Fruit fly (Drosophila melanogaster): ENCODE data around the gene Lip4.

DNA sequence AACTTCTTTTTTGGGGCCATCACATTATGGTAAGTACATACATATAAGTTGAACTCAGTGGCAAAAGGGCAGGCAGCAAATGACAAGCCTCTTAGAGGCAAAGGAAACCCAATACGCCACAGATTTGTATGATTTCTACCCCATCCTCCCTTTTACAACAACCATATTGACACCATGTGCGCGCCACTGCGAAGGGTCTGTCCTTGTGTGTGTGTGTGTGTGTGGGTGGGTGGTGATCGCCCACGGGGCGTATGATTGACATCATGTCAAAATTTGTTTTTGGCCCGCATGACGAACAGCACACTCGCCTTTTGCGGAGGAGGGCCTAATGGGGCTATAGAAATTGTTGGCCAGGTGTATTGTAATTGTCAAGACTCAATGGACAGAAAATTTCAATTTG, 27.8 kb upstream of the Lip4 start:
- no peak for TF ChIP-seq Sox15 (GFP tag; optimal IDR thresholded peaks at IDR 0.05)
- no peak for TF ChIP-seq CG34406 (GFP tag; optimal IDR thresholded peaks at IDR 0.05)
- no peak for TF ChIP-seq achi (GFP tag; optimal IDR thresholded peaks at IDR 0.05)
- TF ChIP-seq acj6 (GFP tag; optimal IDR thresholded peaks at IDR 0.05), result no peak
